Fruit fly (Drosophila melanogaster) whole organism, embryonic: ENCODE measurements around the gene Jhbp6.

Source experiments
- Adf1 ChIP-seq: fragments of 200-800 bp; sonication (Bioruptor generic); IDR thresholded peaks from 2 replicates; pipeline ENCODE4 v1.3.6; 2022; ENCODE audit warnings: missing biosample characterization, missing genetic modification characterization
- C15 ChIP-seq: fragments of 200-800 bp; sonication (Bioruptor generic); IDR thresholded peaks from 3 replicates; pipeline ENCODE4 v1.3.6; 2022; ENCODE audit warnings: missing biosample characterization, missing genetic modification characterization
- CG10959 ChIP-seq: fragments of 200-800 bp; sonication (Bioruptor generic); IDR thresholded peaks from 2 replicates; pipeline ENCODE4 v1.3.6; 2022; ENCODE audit warnings: missing biosample characterization, missing genetic modification characterization
- CG1529 ChIP-seq: fragments of 200-800 bp; sonication (Bioruptor generic); optimal IDR thresholded peaks from 3 replicates; lab custom pipeline; 2018; ENCODE audit warnings: missing biosample characterization, missing genetic modification characterization
- CG15479 ChIP-seq: fragments of 200-800 bp; sonication (Bioruptor generic); optimal IDR thresholded peaks from 3 replicates; lab custom pipeline; 2019; ENCODE audit warnings: missing biosample characterization, mild to moderate bottlenecking, missing genetic modification characterization, moderate library complexity
- CG17568 ChIP-seq: fragments of 200-800 bp; sonication (Bioruptor generic); optimal IDR thresholded peaks from 2 replicates; lab custom pipeline; 2018; ENCODE audit warnings: missing biosample characterization, mild to moderate bottlenecking, missing genetic modification characterization, moderate library complexity
- CG18262 ChIP-seq: fragments of 200-800 bp; optimal IDR thresholded peaks from 3 replicates; lab custom pipeline; 2019; ENCODE audit warnings: missing biosample characterization, mild to moderate bottlenecking, missing genetic modification characterization, moderate library complexity
- CG1832 ChIP-seq: fragments of 200-800 bp; sonication (Bioruptor generic); optimal IDR thresholded peaks from 2 replicates; lab custom pipeline; 2017; ENCODE audit warnings: missing biosample characterization, mild to moderate bottlenecking, missing genetic modification characterization, inconsistent platforms
- CG2875 ChIP-seq: fragments of 200-800 bp; sonication (Bioruptor generic); optimal IDR thresholded peaks from 2 replicates; lab custom pipeline; 2017; ENCODE audit warnings: missing biosample characterization, mild to moderate bottlenecking, missing genetic modification characterization, missing genetic modification reagents
- CG30020 ChIP-seq: fragments of 200-800 bp; optimal IDR thresholded peaks from 2 replicates; lab custom pipeline; 2019; ENCODE audit warnings: missing biosample characterization, mild to moderate bottlenecking, missing genetic modification characterization, moderate library complexity
- CG31388 ChIP-seq: fragments of 200-800 bp; sonication (Bioruptor generic); optimal IDR thresholded peaks from 2 replicates; lab custom pipeline; 2016; ENCODE audit warnings: missing biosample characterization, missing genetic modification characterization
- CG32772 ChIP-seq: fragments of 200-800 bp; sonication (Bioruptor generic); IDR thresholded peaks from 2 replicates; pipeline ENCODE4 v1.3.6; 2022; ENCODE audit warnings: missing biosample characterization, missing genetic modification characterization
- CG3407 ChIP-seq: fragments of 200-800 bp; sonication (Bioruptor generic); optimal IDR thresholded peaks from 2 replicates; lab custom pipeline; 2018; ENCODE audit warnings: missing biosample characterization, mild to moderate bottlenecking, missing genetic modification characterization
- CG43689 ChIP-seq: fragments of 200-800 bp; sonication (Bioruptor generic); IDR thresholded peaks from 2 replicates; pipeline ENCODE4 v1.3.6; 2022; ENCODE audit warnings: missing biosample characterization, missing genetic modification characterization
- CG4404 ChIP-seq: fragments of 200-800 bp; sonication (Bioruptor generic); IDR thresholded peaks from 2 replicates; pipeline ENCODE4 v1.3.6; 2022; ENCODE audit warnings: missing biosample characterization, missing genetic modification characterization
- CG7556 ChIP-seq: fragments of 200-800 bp; sonication (Bioruptor generic); optimal IDR thresholded peaks from 2 replicates; lab custom pipeline; 2017; ENCODE audit warnings: missing biosample characterization, mild to moderate bottlenecking, missing genetic modification characterization
- CG7987 ChIP-seq: fragments of 200-800 bp; sonication (Bioruptor generic); optimal IDR thresholded peaks from 2 replicates; lab custom pipeline; 2018; ENCODE audit warnings: missing biosample characterization, mild to moderate bottlenecking, missing genetic modification characterization, moderate library complexity
- D19B ChIP-seq: fragments of 200-800 bp; sonication (Bioruptor generic); optimal IDR thresholded peaks from 2 replicates; lab custom pipeline; 2017; ENCODE audit warnings: missing biosample characterization, mild to moderate bottlenecking, missing genetic modification characterization
- Dp ChIP-seq: fragments of 200-800 bp; sonication (Bioruptor generic); optimal IDR thresholded peaks from 2 replicates; lab custom pipeline; 2018; ENCODE audit warnings: missing biosample characterization, mild to moderate bottlenecking, missing genetic modification characterization, moderate library complexity
- Dref ChIP-seq: fragments of 200-800 bp; sonication (Bioruptor generic); IDR thresholded peaks from 2 replicates; pipeline ENCODE4 v1.3.6; 2022; ENCODE audit warnings: missing biosample characterization, missing genetic modification characterization
- Eip74EF ChIP-seq, 2 experiments: fragments of 200-800 bp in 1 of 2; fragments of >200 bp in 1 of 2; sonication (Bioruptor generic) in 1 of 2; optimal IDR thresholded peaks; 2 replicates each; lab custom pipeline; 2017 to 2019; ENCODE audit warnings: missing biosample characterization in 2 of 2, missing genetic modification characterization in 2 of 2, mild to moderate bottlenecking in 1 of 2, moderate library complexity in 1 of 2
- Gug ChIP-seq: fragments of 200-800 bp; sonication (Bioruptor generic); IDR thresholded peaks from 4 replicates; pipeline ENCODE4 v1.3.6; 2022; ENCODE audit warnings: missing biosample characterization, missing genetic modification characterization
- HLH3B ChIP-seq: fragments of 200-800 bp; sonication (Bioruptor generic); IDR thresholded peaks from 2 replicates; pipeline ENCODE4 v1.3.6; 2022; ENCODE audit warnings: missing biosample characterization, missing genetic modification characterization
- Hey ChIP-seq: fragments of 200-800 bp; sonication (Bioruptor generic); optimal IDR thresholded peaks from 3 replicates; lab custom pipeline; 2018; ENCODE audit warnings: missing biosample characterization, mild to moderate bottlenecking, missing genetic modification characterization
- Mes4 ChIP-seq: fragments of 200-800 bp; sonication (Bioruptor generic); optimal IDR thresholded peaks from 2 replicates; lab custom pipeline; 2016; ENCODE audit warnings: missing biosample characterization, missing genetic modification characterization
- Sox100B ChIP-seq: fragments of 200-800 bp; sonication (Bioruptor generic); optimal IDR thresholded peaks from 3 replicates; lab custom pipeline; 2018; ENCODE audit warnings: missing biosample characterization, mild to moderate bottlenecking, missing genetic modification characterization
- Ssrp ChIP-seq: fragments of 200-800 bp; sonication (Bioruptor generic); optimal IDR thresholded peaks from 2 replicates; lab custom pipeline; 2018; ENCODE audit warnings: missing biosample characterization, mild to moderate bottlenecking, missing genetic modification characterization, moderate library complexity
- Taf1 ChIP-seq: fragments of 200-800 bp; sonication (Bioruptor generic); IDR thresholded peaks from 2 replicates; pipeline ENCODE4 v1.3.6; 2022; ENCODE audit warnings: missing biosample characterization, missing genetic modification characterization
- Trl ChIP-seq, 3 experiments: fragments of >200 bp in 2 of 3; fragments of 200-800 bp in 1 of 3; sonication (Bioruptor generic) in 1 of 3; optimal IDR thresholded peaks; 2 replicates in 1 of 3; 3 replicates in 2 of 3; lab custom pipeline; 2016 to 2017; ENCODE audit warnings: missing biosample characterization in 1 of 3, missing genetic modification characterization in 1 of 3
- amos ChIP-seq: fragments of 200-800 bp; sonication (Bioruptor generic); IDR thresholded peaks from 2 replicates; pipeline ENCODE4 v1.3.6; 2022; ENCODE audit warnings: missing biosample characterization, missing genetic modification characterization; ENCODE audit not compliant: partially characterized antibody
- bab2 ChIP-seq: fragments of 200-800 bp; sonication (Bioruptor generic); optimal IDR thresholded peaks from 2 replicates; lab custom pipeline; 2016; ENCODE audit warnings: missing biosample characterization, missing genetic modification characterization
- bigmax ChIP-seq: fragments of 200-800 bp; sonication (Bioruptor generic); optimal IDR thresholded peaks from 2 replicates; lab custom pipeline; 2018; ENCODE audit warnings: missing biosample characterization, mild to moderate bottlenecking, missing genetic modification characterization
- cato ChIP-seq: fragments of 200-800 bp; sonication (Bioruptor generic); optimal IDR thresholded peaks from 2 replicates; lab custom pipeline; 2016; ENCODE audit warnings: missing biosample characterization, missing genetic modification characterization, borderline replicate concordance
- corto ChIP-seq: fragments of 200-800 bp; sonication (Bioruptor generic); optimal IDR thresholded peaks from 2 replicates; lab custom pipeline; 2016; ENCODE audit warnings: missing biosample characterization, mild to moderate bottlenecking, missing genetic modification characterization, moderate library complexity
- disco-r ChIP-seq: fragments of 200-800 bp; sonication (Bioruptor generic); optimal IDR thresholded peaks from 2 replicates; lab custom pipeline; 2016; ENCODE audit warnings: missing biosample characterization, missing genetic modification characterization
- insv ChIP-seq, 2 experiments: fragments of 200-800 bp; sonication (Bioruptor generic); optimal IDR thresholded peaks; 3 replicates each; lab custom pipeline; 2016 to 2018; ENCODE audit warnings: missing biosample characterization in 2 of 2, missing genetic modification characterization in 2 of 2
- kah ChIP-seq: fragments of 200-800 bp; sonication (Bioruptor generic); optimal IDR thresholded peaks from 2 replicates; lab custom pipeline; 2018; ENCODE audit warnings: missing biosample characterization, mild to moderate bottlenecking, missing genetic modification characterization
- lola ChIP-seq, 3 experiments: fragments of >200 bp in 2 of 3; fragments of 200-800 bp in 1 of 3; sonication (Bioruptor generic) in 1 of 3; optimal IDR thresholded peaks; 2 replicates each; lab custom pipeline; 2017 to 2019; ENCODE audit warnings: missing biosample characterization in 3 of 3, missing genetic modification characterization in 3 of 3, mild to moderate bottlenecking in 1 of 3, moderate library complexity in 1 of 3
- oc ChIP-seq: fragments of 200-800 bp; sonication (Bioruptor generic); optimal IDR thresholded peaks from 2 replicates; lab custom pipeline; 2018; ENCODE audit warnings: missing biosample characterization, mild to moderate bottlenecking, missing genetic modification characterization, moderate library complexity
- pan ChIP-seq, 4 experiments: fragments of >200 bp in 3 of 4; fragments of 200-800 bp in 1 of 4; sonication (Bioruptor generic) in 1 of 4; optimal IDR thresholded peaks in 3 of 4; IDR thresholded peaks in 1 of 4; 2 replicates each; pipeline versions ENCODE4 v1.3.6 to Lab custom; 2017 to 2022; ENCODE audit warnings: missing biosample characterization in 2 of 4, missing genetic modification characterization in 2 of 4, mixed read lengths in 1 of 4
- salm ChIP-seq: fragments of 200-800 bp; sonication (Bioruptor generic); optimal IDR thresholded peaks from 2 replicates; lab custom pipeline; 2018; ENCODE audit warnings: missing biosample characterization, mild to moderate bottlenecking, missing genetic modification characterization
- sc ChIP-seq, 3 experiments: fragments of >200 bp in 2 of 3; fragments of 200-800 bp in 1 of 3; sonication (Bioruptor generic) in 1 of 3; optimal IDR thresholded peaks; 2 replicates in 2 of 3; 3 replicates in 1 of 3; lab custom pipeline; 2017; ENCODE audit warnings: mild to moderate bottlenecking in 1 of 3, missing biosample characterization in 1 of 3, missing genetic modification characterization in 1 of 3, missing genetic modification reagents in 1 of 3
- sens-2 ChIP-seq: fragments of 200-800 bp; sonication (Bioruptor generic); IDR thresholded peaks from 2 replicates; pipeline ENCODE4 v1.3.6; 2022; ENCODE audit warnings: missing biosample characterization, missing genetic modification characterization
- slp2 ChIP-seq: fragments of 200-800 bp; sonication (Bioruptor generic); optimal IDR thresholded peaks from 2 replicates; lab custom pipeline; 2016; ENCODE audit warnings: missing biosample characterization, missing genetic modification characterization
- so ChIP-seq: fragments of 200-800 bp; sonication (Bioruptor generic); IDR thresholded peaks from 3 replicates; pipeline ENCODE4 v1.3.6; 2022; ENCODE audit warnings: missing biosample characterization, missing genetic modification characterization
- toy ChIP-seq: fragments of 200-800 bp; sonication (Bioruptor generic); IDR thresholded peaks from 2 replicates; pipeline ENCODE4 v1.3.6; 2022; ENCODE audit warnings: missing biosample characterization, missing genetic modification characterization
- vvl ChIP-seq: fragments of 200-800 bp; sonication (Bioruptor generic); IDR thresholded peaks from 2 replicates; pipeline ENCODE4 v1.3.6; 2022; ENCODE audit warnings: missing biosample characterization, missing genetic modification characterization
- zen2 ChIP-seq: fragments of 200-800 bp; sonication (Bioruptor generic); IDR thresholded peaks from 3 replicates; pipeline ENCODE4 v1.3.6; 2022; ENCODE audit warnings: missing biosample characterization, missing genetic modification characterization; ENCODE audit not compliant: partially characterized antibody

Jhbp6 gene

DNA sequence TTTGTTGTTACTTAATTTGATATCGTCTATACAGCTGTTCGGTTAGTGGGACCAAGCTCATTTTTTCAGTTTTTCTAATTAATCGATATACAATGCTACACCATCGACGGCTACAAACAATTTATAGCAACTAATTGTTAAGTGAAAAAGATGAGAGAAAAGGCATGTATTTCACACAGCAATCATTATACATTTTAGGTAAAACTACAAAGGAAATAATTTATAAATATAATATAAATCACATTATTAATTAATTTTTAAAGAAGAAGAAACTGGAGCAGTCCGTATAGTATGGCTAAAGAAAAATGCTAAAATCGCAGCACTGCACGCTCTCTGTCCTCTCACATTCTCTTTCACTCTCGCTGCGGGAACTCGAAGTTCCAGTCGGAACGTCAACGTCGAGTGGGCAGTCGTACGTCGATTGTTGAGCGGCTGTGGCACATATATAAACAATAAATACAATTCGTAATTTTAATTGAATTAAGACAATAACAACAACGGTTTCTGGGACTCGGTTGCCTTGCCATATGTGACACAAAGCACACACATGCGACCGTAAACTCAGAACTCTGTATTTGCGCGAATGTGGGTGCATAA, 58.1 kb downstream of the Jhbp6 start, which contains the start of the genes CG14450 and CG11367 (continued):
- TF ChIP-seq HLH3B (GFP tag; lab: Robert Waterston, UW) (no peak), so (GFP tag; lab: Robert Waterston, UW) (no peak), sens-2 (GFP tag; lab: Robert Waterston, UW) (no peak), Trl (optimal IDR thresholded peaks at IDR 0.05; lab: Kevin White, UChicago) (peak; percentile 86 to 91), Trl (GFP tag; optimal IDR thresholded peaks at IDR 0.05; lab: Kevin White, UChicago) (peak; percentile 0), Adf1 (GFP tag; lab: Robert Waterston, UW) (peak; percentile 63), kah (GFP tag; lab: Kevin White, UChicago) (no peak), bigmax (GFP tag; lab: Kevin White, UChicago) (no peak), corto (GFP tag; lab: Kevin White, UChicago) (no peak), Ssrp (no peak), oc (tag; lab: Kevin White, UChicago) (no peak), CG4404 (no peak), CG30020 (tag; lab: Kevin White, UChicago) (peak; percentile 78), CG17568 (GFP tag; lab: Kevin White, UChicago) (peak; percentile 52), lola (GFP tag; optimal IDR thresholded peaks at IDR 0.05; lab: Kevin White, UChicago) (no peak), disco-r (GFP tag; lab: Kevin White, UChicago) (no peak), Mes4 (no peak), D19B (no peak), slp2 (GFP tag; lab: Kevin White, UChicago) (no peak), CG15479 (GFP tag; lab: Kevin White, UChicago) (no peak), CG2875 (GFP tag; lab: Kevin White, UChicago) (peak; percentile 22), CG1529 (GFP tag; lab: Kevin White, UChicago) (peak; percentile 60), Taf1 (GFP tag; lab: Robert Waterston, UW) (no peak), cato (GFP tag; lab: Kevin White, UChicago) (no peak), vvl (GFP tag; lab: Robert Waterston, UW) (no peak), Hey (tag; lab: Kevin White, UChicago) (no peak), bab2 (GFP tag; lab: Kevin White, UChicago) (no peak), CG10959 (GFP tag; lab: Robert Waterston, UW) (no peak), CG43689 (no peak), insv (GFP tag; optimal IDR thresholded peaks at IDR 0.05; lab: Kevin White, UChicago) (peak in 1 of 2 experiments; percentile 80), CG1832 (GFP tag; lab: Kevin White, UChicago) (no peak), C15 (no peak), CG3407 (no peak), CG7556 (peak; percentile 2), amos (GFP tag; lab: Robert Waterston, UW) (peak; percentile 49), sc (optimal IDR thresholded peaks at IDR 0.05; lab: Kevin White, UChicago) (no peak), sc (GFP tag; optimal IDR thresholded peaks at IDR 0.05; lab: Kevin White, UChicago) (no peak), CG18262 (tag; lab: Kevin White, UChicago) (peak; percentile 48), salm (peak; percentile 39), Dp (peak; percentile 26), pan (optimal IDR thresholded peaks at IDR 0.05; lab: Kevin White, UChicago) (no peak), pan (GFP tag; optimal IDR thresholded peaks at IDR 0.05 in 1 of 2, IDR thresholded peaks at IDR 0.05 in 1 of 2) (no peak), Dref (peak; percentile 61), CG7987 (GFP tag; lab: Kevin White, UChicago) (no peak), Gug (no peak), CG31388 (GFP tag; lab: Kevin White, UChicago) (no peak), Sox100B (GFP tag; lab: Kevin White, UChicago) (peak; percentile 39), CG32772 (GFP tag; lab: Robert Waterston, UW) (no peak), toy (no peak), zen2 (GFP tag; lab: Robert Waterston, UW) (no peak), Eip74EF (GFP tag; optimal IDR thresholded peaks at IDR 0.05; lab: Kevin White, UChicago) (no peak)
